Fruit fly (Drosophila melanogaster) whole organism, pupa: ENCODE measurements around the gene CG14280.
A peak's percentile ranks its signal among the peaks of the same experiment; 100 is the strongest.

Experiments used
- CG10348 ChIP-seq: fragments of 200-800 bp; sonication (Bioruptor generic); IDR thresholded peaks from 2 replicates; pipeline ENCODE4 v1.3.6; 2022; ENCODE audit warnings: missing biosample characterization, missing genetic modification characterization
- CG12605 ChIP-seq: fragments of 200-800 bp; sonication (Bioruptor generic); IDR thresholded peaks from 2 replicates; pipeline ENCODE4 v1.3.6; 2022; ENCODE audit warnings: missing biosample characterization, missing genetic modification characterization
- CG13204 ChIP-seq: fragments of 200-800 bp; sonication (Bioruptor generic); optimal IDR thresholded peaks from 2 replicates; lab custom pipeline; 2018; ENCODE audit warnings: missing biosample characterization, mild to moderate bottlenecking, missing genetic modification characterization, moderate library complexity
- CG14655 ChIP-seq: fragments of 200-800 bp; sonication (Bioruptor generic); optimal IDR thresholded peaks from 3 replicates; lab custom pipeline; 2017; ENCODE audit warnings: mild to moderate bottlenecking, missing biosample characterization, missing genetic modification reagents, missing genetic modification characterization
- CG15710 ChIP-seq: fragments of 200-800 bp; sonication (Bioruptor generic); optimal IDR thresholded peaks from 2 replicates; lab custom pipeline; 2018; ENCODE audit warnings: missing biosample characterization, mild to moderate bottlenecking, missing genetic modification characterization, moderate library complexity
- CG17806 ChIP-seq: fragments of 200-800 bp; sonication (Bioruptor generic); optimal IDR thresholded peaks from 2 replicates; lab custom pipeline; 2018; ENCODE audit warnings: missing biosample characterization, mild to moderate bottlenecking, missing genetic modification characterization, moderate library complexity
- CG32121 ChIP-seq: fragments of 200-800 bp; sonication (Bioruptor generic); IDR thresholded peaks from 2 replicates; pipeline ENCODE4 v1.3.6; 2022; ENCODE audit warnings: missing biosample characterization, missing genetic modification characterization
- CG34367 ChIP-seq: fragments of 200-800 bp; sonication (Bioruptor generic); optimal IDR thresholded peaks from 2 replicates; lab custom pipeline; 2018; ENCODE audit warnings: missing biosample characterization, mild to moderate bottlenecking, missing genetic modification characterization
- CG4496 ChIP-seq: fragments of 200-800 bp; sonication (Bioruptor generic); IDR thresholded peaks from 3 replicates; pipeline ENCODE4 v1.3.6; 2022; ENCODE audit warnings: missing biosample characterization, missing genetic modification characterization
- CG8159 ChIP-seq: fragments of 200-800 bp; sonication (Bioruptor generic); optimal IDR thresholded peaks from 3 replicates; lab custom pipeline; 2018; ENCODE audit warnings: missing biosample characterization, mild to moderate bottlenecking, missing genetic modification characterization, moderate library complexity
- CG8301 ChIP-seq: fragments of 200-800 bp; sonication (Bioruptor generic); optimal IDR thresholded peaks from 2 replicates; lab custom pipeline; 2018; ENCODE audit warnings: missing biosample characterization, mild to moderate bottlenecking, missing genetic modification characterization
- CG9948 ChIP-seq: fragments of 200-800 bp; sonication (Bioruptor generic); optimal IDR thresholded peaks from 2 replicates; lab custom pipeline; 2018; ENCODE audit warnings: missing biosample characterization, mild to moderate bottlenecking, missing genetic modification characterization, moderate library complexity
- D1 ChIP-seq: fragments of 200-800 bp; sonication (Bioruptor generic); optimal IDR thresholded peaks from 2 replicates; lab custom pipeline; 2018; ENCODE audit warnings: missing biosample characterization, mild to moderate bottlenecking, missing genetic modification characterization, moderate library complexity
- EcR ChIP-seq: fragments of 200-800 bp; sonication (Bioruptor generic); optimal IDR thresholded peaks from 3 replicates; lab custom pipeline; 2019; ENCODE audit warnings: missing biosample characterization, missing genetic modification characterization, mild to moderate bottlenecking, moderate library complexity, missing genetic modification reagents
- Ets98B ChIP-seq: fragments of 200-800 bp; sonication (Bioruptor generic); IDR thresholded peaks from 2 replicates; pipeline ENCODE4 v1.3.6; 2022; ENCODE audit warnings: missing biosample characterization, missing genetic modification characterization
- Pif1A ChIP-seq: fragments of 200-800 bp; sonication (Bioruptor generic); optimal IDR thresholded peaks from 3 replicates; lab custom pipeline; 2016; ENCODE audit warnings: missing biosample characterization, missing genetic modification characterization
- Pif1B ChIP-seq: fragments of 200-800 bp; sonication (Bioruptor generic); optimal IDR thresholded peaks from 3 replicates; lab custom pipeline; 2016; ENCODE audit warnings: missing biosample characterization, missing genetic modification characterization
- Snoo ChIP-seq: fragments of 200-800 bp; sonication (Bioruptor generic); optimal IDR thresholded peaks from 3 replicates; lab custom pipeline; 2017; ENCODE audit warnings: missing biosample characterization, mild to moderate bottlenecking, missing genetic modification characterization, inconsistent platforms
- fd96Ca ChIP-seq: fragments of 200-800 bp; sonication (Bioruptor generic); IDR thresholded peaks from 3 replicates; pipeline ENCODE4 v1.3.6; 2022; ENCODE audit warnings: missing biosample characterization, missing genetic modification characterization
- gl ChIP-seq: fragments of 200-800 bp; sonication (Bioruptor generic); optimal IDR thresholded peaks from 2 replicates; lab custom pipeline; 2018; ENCODE audit warnings: missing biosample characterization, mild to moderate bottlenecking, missing genetic modification characterization
- rn ChIP-seq: fragments of 200-800 bp; sonication (Bioruptor generic); IDR thresholded peaks from 2 replicates; pipeline ENCODE4 v1.3.6; 2022; ENCODE audit warnings: missing biosample characterization, missing genetic modification characterization

CG14280 gene

DNA sequence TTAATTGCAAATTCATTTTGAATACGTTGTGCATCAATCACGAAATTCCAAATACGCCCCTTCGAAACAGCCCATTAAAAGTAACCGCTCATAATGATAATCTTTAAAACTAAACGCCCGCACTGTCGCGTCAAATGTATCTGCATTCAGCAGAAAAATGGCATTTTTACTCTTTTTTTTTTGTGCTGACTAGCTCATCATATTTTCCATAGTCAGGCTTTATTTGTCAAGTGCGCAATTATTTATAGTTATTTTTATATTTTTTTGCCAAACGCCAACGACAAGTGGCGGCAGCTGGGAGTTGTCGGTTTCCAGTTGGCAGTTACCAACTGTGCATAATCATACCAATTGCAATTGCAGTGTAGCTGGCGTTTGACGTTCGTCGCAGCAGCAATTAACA, at the start of gene CG14280:
TSS of gene CG14280 (plus strand) at position 301 of the 400 bp plus-strand sequence.
- no peak for TF ChIP-seq CG8301 (tag; lab: Kevin White, UChicago)
- no peak for TF ChIP-seq CG15710 (tag; lab: Kevin White, UChicago)
- no peak for TF ChIP-seq CG10348
- no peak for TF ChIP-seq Pif1B
- TF ChIP-seq D1 (tag; lab: Kevin White, UChicago), result no peak
- no peak for TF ChIP-seq Snoo (tag; lab: Kevin White, UChicago)
- no peak for TF ChIP-seq gl

DNA sequence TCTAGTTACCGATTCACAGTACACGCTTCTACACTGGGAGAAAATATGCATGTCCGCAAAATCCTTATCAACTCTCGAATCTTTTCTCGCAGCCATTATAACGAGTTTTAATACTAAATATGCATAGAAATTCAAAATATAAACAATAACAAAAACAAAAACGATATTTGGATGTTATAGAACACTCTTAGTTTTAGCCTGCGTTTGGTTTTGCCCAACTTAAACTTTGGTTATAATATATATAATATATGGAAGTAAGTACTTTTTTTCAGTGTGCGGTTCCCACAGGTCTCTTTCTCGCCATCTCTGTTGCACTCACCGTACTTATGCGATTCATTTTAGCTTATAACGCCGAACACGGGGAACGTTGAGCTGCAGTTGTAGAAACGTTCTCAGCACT, 44.8 kb upstream of the CG14280 start, which contains the start of gene cry:
TSS of gene cry (plus strand) at position 377 of the 400 bp plus-strand sequence.
- TF ChIP-seq Snoo (tag; lab: Kevin White, UChicago), result peak; percentile 76
- TF ChIP-seq EcR (GFP tag; lab: Kevin White, UChicago), result no peak
- peak; percentile 77 for TF ChIP-seq gl
- TF ChIP-seq CG15710 (tag; lab: Kevin White, UChicago), result peak; percentile 95
- peak; percentile 76 for TF ChIP-seq Ets98B (GFP tag; lab: Robert Waterston, UW)
- TF ChIP-seq CG8301 (tag; lab: Kevin White, UChicago), result peak; percentile 90
- TF ChIP-seq rn (GFP tag; lab: Robert Waterston, UW), result peak; percentile 53; the same call in 1 of the 2 replicates
- peak; percentile 65 for TF ChIP-seq CG12605 (GFP tag; lab: Robert Waterston, UW)
- TF ChIP-seq CG10348, result no peak
- TF ChIP-seq fd96Ca, result peak; percentile 77
- TF ChIP-seq Pif1B, result peak; percentile 84
- peak; percentile 96 for TF ChIP-seq CG8159 (tag; lab: Kevin White, UChicago)
- TF ChIP-seq CG13204 (GFP tag; lab: Kevin White, UChicago), result peak; percentile 88
- peak; percentile 95 for TF ChIP-seq CG9948 (tag; lab: Kevin White, UChicago)
- TF ChIP-seq CG4496, result peak; percentile 78
- TF ChIP-seq CG34367, result peak; percentile 91
- TF ChIP-seq CG32121 (GFP tag; lab: Robert Waterston, UW), result peak; percentile 82; the same call in 1 of the 2 replicates
- peak; percentile 93 for TF ChIP-seq CG17806 (tag; lab: Kevin White, UChicago)
- TF ChIP-seq D1 (tag; lab: Kevin White, UChicago), result peak; percentile 80
- TF ChIP-seq CG14655, result peak; percentile 95
- TF ChIP-seq Pif1A (GFP tag; lab: Kevin White, UChicago), result peak; percentile 86
- TF ChIP-seq, all 21 proteins: peak for 19

DNA sequence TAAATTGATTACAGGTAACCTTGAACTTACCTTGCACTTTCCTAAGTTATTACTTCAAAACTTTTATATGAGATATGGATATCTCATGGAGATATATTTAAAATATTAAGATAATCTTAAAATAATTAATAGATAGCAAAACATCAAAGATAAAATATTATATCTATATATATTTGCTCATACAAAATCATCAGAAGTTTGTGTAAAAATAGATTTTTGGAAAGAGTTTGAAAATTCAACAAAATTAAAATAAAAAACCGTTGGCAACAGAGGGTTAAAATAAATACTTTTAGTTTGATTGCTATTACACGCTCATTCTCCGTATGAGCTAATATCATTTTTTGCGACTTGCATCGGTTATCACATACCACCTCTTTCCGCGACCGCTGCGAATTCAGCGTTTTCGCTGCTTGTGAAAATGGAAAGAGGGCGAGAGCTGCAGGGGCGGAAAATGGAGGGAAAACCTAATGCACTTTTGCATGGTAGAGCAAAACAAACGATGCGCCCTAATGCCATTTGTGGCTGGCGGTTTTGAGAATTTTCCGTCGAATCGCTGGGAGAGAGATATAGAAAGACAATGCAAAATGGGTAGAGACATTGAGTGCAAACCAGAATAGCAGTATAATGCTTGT, 43.9 kb upstream of the CG14280 start:
- TF ChIP-seq CG12605 (GFP tag; lab: Robert Waterston, UW) (no peak), CG8159 (tag; lab: Kevin White, UChicago) (no peak), Pif1A (GFP tag; lab: Kevin White, UChicago) (no peak), D1 (tag; lab: Kevin White, UChicago) (no peak), CG10348 (no peak), CG34367 (no peak), CG32121 (GFP tag; lab: Robert Waterston, UW) (no peak), CG9948 (tag; lab: Kevin White, UChicago) (no peak), CG14655 (no peak), CG4496 (no peak), CG8301 (tag; lab: Kevin White, UChicago) (no peak)

DNA sequence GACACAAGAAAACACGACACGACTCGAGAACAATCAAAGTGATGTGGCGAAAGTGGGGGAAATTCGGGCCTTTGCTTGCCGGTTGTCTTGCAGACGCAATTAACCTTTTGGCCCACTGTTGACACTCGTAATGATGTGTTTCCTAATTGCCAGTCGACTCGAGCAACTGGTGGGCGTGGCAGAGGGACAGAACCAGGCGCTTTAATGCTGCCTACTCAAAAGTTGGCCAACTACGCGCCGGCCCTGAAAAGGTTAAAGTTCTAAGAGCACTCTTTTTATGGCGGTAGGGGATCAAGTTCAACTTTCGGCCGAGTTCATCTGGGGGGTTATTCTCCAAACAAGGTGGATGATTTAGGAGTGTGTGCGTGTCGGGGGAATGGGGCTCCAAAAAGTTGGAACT, 35.2 kb upstream of the CG14280 start:
- no peak for TF ChIP-seq CG32121 (GFP tag; lab: Robert Waterston, UW)
- no peak for TF ChIP-seq CG4496
- TF ChIP-seq Pif1A (GFP tag; lab: Kevin White, UChicago), result no peak
- no peak for TF ChIP-seq CG14655
- TF ChIP-seq CG12605 (GFP tag; lab: Robert Waterston, UW), result no peak
- TF ChIP-seq CG10348, result no peak
- no peak for TF ChIP-seq CG17806 (tag; lab: Kevin White, UChicago)
- TF ChIP-seq CG8301 (tag; lab: Kevin White, UChicago), result no peak
- TF ChIP-seq Ets98B (GFP tag; lab: Robert Waterston, UW), result no peak
- TF ChIP-seq CG13204 (GFP tag; lab: Kevin White, UChicago), result no peak
- no peak for TF ChIP-seq gl
- no peak for TF ChIP-seq D1 (tag; lab: Kevin White, UChicago)
- TF ChIP-seq Snoo (tag; lab: Kevin White, UChicago), result no peak
- no peak for TF ChIP-seq CG8159 (tag; lab: Kevin White, UChicago)
- no peak for TF ChIP-seq rn (GFP tag; lab: Robert Waterston, UW)
- no peak for TF ChIP-seq fd96Ca
- TF ChIP-seq EcR (GFP tag; lab: Kevin White, UChicago), result no peak
- TF ChIP-seq Pif1B, result no peak
- no peak for TF ChIP-seq CG9948 (tag; lab: Kevin White, UChicago)
- no peak for TF ChIP-seq CG15710 (tag; lab: Kevin White, UChicago)

DNA sequence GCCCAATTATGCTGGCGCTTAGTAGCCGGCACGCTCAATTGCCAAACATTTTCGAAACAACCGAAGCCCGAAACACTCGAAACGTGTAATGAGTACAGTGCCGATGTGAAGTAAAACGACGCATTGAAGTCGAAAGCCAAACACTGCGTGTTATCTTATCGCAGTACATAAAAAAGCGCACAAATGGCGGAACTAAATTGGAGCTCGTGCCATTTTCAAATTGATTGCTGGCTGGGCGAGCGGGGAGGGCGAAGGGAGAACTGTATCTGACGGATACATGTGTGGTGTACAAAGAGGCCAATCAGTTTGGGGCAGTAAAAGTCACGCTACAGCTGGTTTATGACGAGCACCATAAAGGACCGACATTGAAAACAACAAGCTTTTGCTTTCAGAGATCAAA, 33.2 kb upstream of the CG14280 start:
- TF ChIP-seq gl, result no peak
- TF ChIP-seq CG9948 (tag; lab: Kevin White, UChicago), result no peak
- no peak for TF ChIP-seq rn (GFP tag; lab: Robert Waterston, UW)
- no peak for TF ChIP-seq CG32121 (GFP tag; lab: Robert Waterston, UW)
- TF ChIP-seq EcR (GFP tag; lab: Kevin White, UChicago), result no peak
- TF ChIP-seq Ets98B (GFP tag; lab: Robert Waterston, UW), result no peak
- TF ChIP-seq CG17806 (tag; lab: Kevin White, UChicago), result no peak
- TF ChIP-seq CG34367, result no peak

DNA sequence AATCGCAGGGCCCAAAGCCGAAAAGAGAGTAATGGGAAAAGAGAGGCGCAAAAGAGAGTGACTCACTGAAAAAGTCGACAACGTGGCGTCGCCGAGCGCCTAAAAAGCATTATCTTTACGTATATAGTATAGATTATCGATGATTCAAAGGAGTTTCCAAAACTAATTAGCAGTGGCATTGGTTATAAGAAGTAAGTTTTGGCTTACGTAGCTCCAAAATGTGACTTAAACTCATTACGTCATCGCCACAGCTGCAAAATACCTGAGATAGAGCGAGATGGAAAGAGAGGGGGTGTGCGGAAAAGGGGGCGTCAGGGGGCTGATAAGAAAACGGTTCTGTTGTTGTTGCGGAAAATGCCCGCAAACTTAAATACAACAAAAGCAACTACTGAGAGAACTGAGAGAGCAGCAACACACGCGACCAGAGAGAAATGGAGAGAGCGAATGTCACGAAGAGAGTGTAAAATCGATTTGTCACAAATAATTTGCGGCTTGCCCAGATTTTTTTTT, 31.1 kb upstream of the CG14280 start:
- TF ChIP-seq Snoo (tag; lab: Kevin White, UChicago), result no peak
- TF ChIP-seq gl, result no peak
- TF ChIP-seq CG12605 (GFP tag; lab: Robert Waterston, UW), result no peak
- TF ChIP-seq fd96Ca, result no peak
- TF ChIP-seq CG4496, result no peak
- no peak for TF ChIP-seq EcR (GFP tag; lab: Kevin White, UChicago)
- TF ChIP-seq CG9948 (tag; lab: Kevin White, UChicago), result no peak
- TF ChIP-seq CG34367, result no peak
- no peak for TF ChIP-seq Pif1A (GFP tag; lab: Kevin White, UChicago)
- TF ChIP-seq CG8301 (tag; lab: Kevin White, UChicago), result no peak
